Worm (Caenorhabditis elegans) whole organism, young adult: Measurements from ENCODE around the gene F59A6.12.
A peak's percentile ranks its signal among the peaks of the same experiment; 100 is the strongest.

Experiments
- B0019.2 ChIP-seq: fragments of 200-800 bp; sonication (Bioruptor generic); conservative IDR thresholded peaks from 2 replicates; pipeline ENCODE4 v1.3.6; 2022; ENCODE audit warnings: missing genetic modification reagents, missing genetic modification characterization, missing compliant biosample characterization
- B0035.1 ChIP-seq: sonication (generic microtip); optimal IDR thresholded peaks from 2 replicates; lab custom pipeline; 2016; ENCODE audit warnings: missing genetic modification characterization, mild to moderate bottlenecking, missing compliant biosample characterization, missing genotype, missing genetic modification reagents
- C17E4.6 ChIP-seq: fragments of 200-800 bp; sonication (Bioruptor generic); IDR thresholded peaks from 2 replicates; pipeline ENCODE4 v1.3.6; 2022; ENCODE audit warnings: missing genetic modification reagents, missing genetic modification characterization, missing compliant biosample characterization
- F10E7.11 ChIP-seq: sonication (generic microtip); optimal IDR thresholded peaks from 2 replicates; lab custom pipeline; 2017; ENCODE audit warnings: mild to moderate bottlenecking, missing genetic modification characterization, moderate library complexity, missing compliant biosample characterization
- F22D6.2 ChIP-seq: sonication (generic microtip); optimal IDR thresholded peaks from 2 replicates; lab custom pipeline; 2016; ENCODE audit warnings: mild to moderate bottlenecking, missing genetic modification characterization, missing compliant biosample characterization
- F37B4.10 ChIP-seq: fragments of 200-800 bp; sonication (Bioruptor generic); IDR thresholded peaks from 2 replicates; pipeline ENCODE4 v1.3.6; 2022; ENCODE audit warnings: missing genetic modification characterization, missing compliant biosample characterization
- F49E8.2 ChIP-seq: sonication (generic microtip); optimal IDR thresholded peaks from 3 replicates; lab custom pipeline; 2017; ENCODE audit warnings: missing genetic modification characterization, mild to moderate bottlenecking, missing compliant biosample characterization, antibody characterized with exemption, moderate library complexity; ENCODE audit not compliant: insufficient read depth
- F52B5.7 ChIP-seq: sonication (generic microtip); optimal IDR thresholded peaks from 2 replicates; lab custom pipeline; 2016; ENCODE audit warnings: mild to moderate bottlenecking, missing genetic modification characterization, missing compliant biosample characterization
- F55B11.4 ChIP-seq: sonication (generic microtip); optimal IDR thresholded peaks from 2 replicates; lab custom pipeline; 2016; ENCODE audit warnings: missing compliant biosample characterization, missing genetic modification characterization, borderline replicate concordance; ENCODE audit not compliant: insufficient read depth
- Y56A3A.18 ChIP-seq: fragments of 200-800 bp; sonication (Bioruptor generic); IDR thresholded peaks from 2 replicates; pipeline ENCODE4 v1.3.6; 2022; ENCODE audit warnings: missing genetic modification reagents, missing genetic modification characterization, missing compliant biosample characterization
- Y67H2A.10 ChIP-seq: fragments of 200-800 bp; sonication (Bioruptor generic); conservative IDR thresholded peaks from 2 replicates; pipeline ENCODE4 v1.3.6; 2022; ENCODE audit warnings: missing genetic modification reagents, missing genetic modification characterization, missing compliant biosample characterization
- Y79H2A.3 ChIP-seq: fragments of 200-800 bp; sonication (Bioruptor generic); conservative IDR thresholded peaks from 2 replicates; pipeline ENCODE4 v1.3.6; 2022; ENCODE audit warnings: missing genetic modification reagents, missing genetic modification characterization, missing compliant biosample characterization
- bed-1 ChIP-seq: fragments of 200-800 bp; sonication (Bioruptor generic); IDR thresholded peaks from 2 replicates; pipeline ENCODE4 v1.3.6; 2022; ENCODE audit warnings: missing genetic modification reagents, missing genetic modification characterization, missing compliant biosample characterization
- cebp-1 ChIP-seq, 2 experiments: fragments of 200-800 bp in 1 of 2; sonication (Bioruptor generic) in 1 of 2; sonication (generic microtip) in 1 of 2; IDR thresholded peaks in 1 of 2; optimal IDR thresholded peaks in 1 of 2; 2 replicates each; pipeline versions ENCODE4 v1.3.6 to Lab custom; 2017 to 2022; ENCODE audit warnings: missing compliant biosample characterization in 2 of 2, missing genetic modification characterization in 2 of 2, mild to moderate bottlenecking in 1 of 2, missing genetic modification reagents in 1 of 2, moderate library complexity in 1 of 2
- ceh-100 ChIP-seq: fragments of 200-800 bp; sonication (Bioruptor generic); IDR thresholded peaks from 2 replicates; pipeline ENCODE4 v1.3.6; 2022; ENCODE audit warnings: missing genetic modification reagents, missing genetic modification characterization, missing compliant biosample characterization
- dox-1 ChIP-seq: fragments of 200-800 bp; sonication (Bioruptor generic); IDR thresholded peaks from 2 replicates; pipeline ENCODE4 v1.3.6; 2022; ENCODE audit warnings: missing genetic modification reagents, missing genetic modification characterization, missing compliant biosample characterization
- egl-18 ChIP-seq: fragments of 200-800 bp; sonication (Bioruptor generic); IDR thresholded peaks from 2 replicates; pipeline ENCODE4 v1.3.6; 2022; ENCODE audit warnings: missing genetic modification reagents, missing genetic modification characterization, missing compliant biosample characterization
- egl-44 ChIP-seq: fragments of 200-800 bp; sonication (Bioruptor generic); IDR thresholded peaks from 2 replicates; pipeline ENCODE4 v1.3.6; 2022; ENCODE audit warnings: missing genetic modification reagents, missing genetic modification characterization, missing compliant biosample characterization
- egrh-3 ChIP-seq: fragments of 200-800 bp; sonication (Bioruptor generic); IDR thresholded peaks from 2 replicates; pipeline ENCODE4 v1.3.6; 2022; ENCODE audit warnings: missing genetic modification reagents, missing genetic modification characterization, missing compliant biosample characterization
- ekl-4 ChIP-seq: fragments of 200-800 bp; sonication (Bioruptor generic); IDR thresholded peaks from 2 replicates; pipeline ENCODE4 v1.3.6; 2022; ENCODE audit warnings: missing genetic modification reagents, missing genetic modification characterization, missing compliant biosample characterization
- ets-4 ChIP-seq: fragments of 200-800 bp; sonication (Bioruptor generic); optimal IDR thresholded peaks from 2 replicates; lab custom pipeline; 2018; ENCODE audit warnings: mild to moderate bottlenecking, missing genetic modification characterization, missing compliant biosample characterization
- hlh-26 ChIP-seq: fragments of 200-800 bp; sonication (Bioruptor generic); conservative IDR thresholded peaks from 2 replicates; pipeline ENCODE4 v1.3.6; 2022; ENCODE audit warnings: missing genetic modification reagents, missing genetic modification characterization, missing compliant biosample characterization
- hsf-1 ChIP-seq: fragments of 200-800 bp; sonication (Bioruptor generic); IDR thresholded peaks from 2 replicates; pipeline ENCODE4 v1.3.6; 2022; ENCODE audit warnings: missing genetic modification reagents, missing genetic modification characterization, missing compliant biosample characterization
- let-526 ChIP-seq: fragments of 200-800 bp; sonication (Bioruptor generic); IDR thresholded peaks from 2 replicates; pipeline ENCODE4 v1.3.6; 2022; ENCODE audit warnings: missing genetic modification reagents, missing genetic modification characterization, missing compliant biosample characterization
- lin-26 ChIP-seq: fragments of 200-800 bp; sonication (Bioruptor generic); IDR thresholded peaks from 2 replicates; pipeline ENCODE4 v1.3.6; 2022; ENCODE audit warnings: missing genetic modification reagents, missing genetic modification characterization, missing compliant biosample characterization
- lin-40 ChIP-seq: sonication (generic microtip); optimal IDR thresholded peaks from 2 replicates; lab custom pipeline; 2016; ENCODE audit warnings: missing genetic modification characterization, mild to moderate bottlenecking, missing compliant biosample characterization, missing genotype, missing genetic modification reagents
- lir-1 ChIP-seq: fragments of 200-800 bp; sonication (Bioruptor generic); conservative IDR thresholded peaks from 2 replicates; pipeline ENCODE4 v1.3.6; 2022; ENCODE audit warnings: missing genetic modification reagents, missing genetic modification characterization, missing compliant biosample characterization
- lsl-1 ChIP-seq: fragments of 200-800 bp; sonication (Bioruptor generic); optimal IDR thresholded peaks from 2 replicates; lab custom pipeline; 2018; ENCODE audit warnings: mild to moderate bottlenecking, missing genetic modification characterization, moderate library complexity, missing compliant biosample characterization
- madf-10 ChIP-seq: sonication (generic microtip); optimal IDR thresholded peaks from 2 replicates; lab custom pipeline; 2016; ENCODE audit warnings: mild to moderate bottlenecking, missing genetic modification characterization, missing compliant biosample characterization
- madf-6 ChIP-seq: fragments of 200-800 bp; sonication (Bioruptor generic); IDR thresholded peaks from 2 replicates; pipeline ENCODE4 v1.3.6; 2022; ENCODE audit warnings: missing genetic modification reagents, missing genetic modification characterization, missing compliant biosample characterization
- mel-28 ChIP-seq: sonication (generic microtip); optimal IDR thresholded peaks from 2 replicates; lab custom pipeline; 2016; ENCODE audit warnings: borderline replicate concordance, mild to moderate bottlenecking, missing genetic modification characterization, missing compliant biosample characterization
- mxl-1 ChIP-seq: sonication (generic microtip); optimal IDR thresholded peaks from 2 replicates; lab custom pipeline; 2016; ENCODE audit warnings: missing genetic modification characterization, missing compliant biosample characterization
- nfya-1 ChIP-seq: sonication (generic microtip); optimal IDR thresholded peaks from 2 replicates; lab custom pipeline; 2017; ENCODE audit warnings: antibody characterized with exemption, missing compliant biosample characterization, missing genetic modification characterization, borderline replicate concordance; ENCODE audit not compliant: insufficient read depth
- nhr-27 ChIP-seq: fragments of 200-800 bp; sonication (Bioruptor generic); optimal IDR thresholded peaks from 2 replicates; lab custom pipeline; 2018; ENCODE audit warnings: mild to moderate bottlenecking, missing genetic modification characterization, moderate library complexity, missing compliant biosample characterization
- nhr-80 ChIP-seq: sonication (generic microtip); optimal IDR thresholded peaks from 2 replicates; lab custom pipeline; 2016; ENCODE audit warnings: missing genetic modification characterization, missing compliant biosample characterization
- nhr-90 ChIP-seq: sonication (generic microtip); optimal IDR thresholded peaks from 2 replicates; lab custom pipeline; 2016; ENCODE audit warnings: missing genotype, mild to moderate bottlenecking, missing genetic modification characterization, missing compliant biosample characterization
- rec-8 ChIP-seq, 2 experiments: sonication (generic microtip); optimal IDR thresholded peaks; 2 replicates each; lab custom pipeline; 2016; ENCODE audit warnings: mild to moderate bottlenecking in 2 of 2, missing genetic modification characterization in 2 of 2, missing genetic modification reagents in 2 of 2, missing genotype in 2 of 2, missing biosample characterization in 1 of 2, missing compliant biosample characterization in 1 of 2, moderate library complexity in 1 of 2
- snpc-1.1 ChIP-seq: sonication (generic microtip); optimal IDR thresholded peaks from 2 replicates; lab custom pipeline; 2017; ENCODE audit warnings: missing genetic modification characterization, mild to moderate bottlenecking, missing compliant biosample characterization, antibody characterized with exemption, moderate library complexity, missing genotype, missing genetic modification reagents; ENCODE audit not compliant: insufficient read depth
- snpc-1.3 ChIP-seq: sonication (generic microtip); optimal IDR thresholded peaks from 2 replicates; lab custom pipeline; 2017; ENCODE audit warnings: missing genetic modification characterization, mild to moderate bottlenecking, missing compliant biosample characterization, antibody characterized with exemption, moderate library complexity, missing genotype, missing genetic modification reagents; ENCODE audit not compliant: insufficient read depth
- snpc-3.4 ChIP-seq: sonication (generic microtip); optimal IDR thresholded peaks from 2 replicates; lab custom pipeline; 2017; ENCODE audit warnings: missing genetic modification characterization, mild to moderate bottlenecking, missing compliant biosample characterization, antibody characterized with exemption, moderate library complexity, missing genotype, missing genetic modification reagents
- snpc-4 ChIP-seq, 5 experiments: fragments of 150-350 bp in 1 of 5; sonication (generic microtip) in 4 of 5; optimal IDR thresholded peaks; 2 replicates each; lab custom pipeline; 2014 to 2018; ENCODE audit warnings: missing genetic modification characterization in 5 of 5, missing biosample characterization in 3 of 5, antibody characterized with exemption in 2 of 5, mild to moderate bottlenecking in 2 of 5, missing compliant biosample characterization in 2 of 5, missing genotype in 2 of 5, moderate library complexity in 2 of 5, missing genetic modification reagents in 1 of 5
- somi-1 ChIP-seq: fragments of 200-800 bp; sonication (Bioruptor generic); optimal IDR thresholded peaks from 2 replicates; lab custom pipeline; 2018; ENCODE audit warnings: mild to moderate bottlenecking, missing genetic modification characterization, missing compliant biosample characterization
- tbp1 ChIP-seq: fragments of 200-800 bp; sonication (Bioruptor generic); optimal IDR thresholded peaks from 2 replicates; lab custom pipeline; 2018; ENCODE audit warnings: mild to moderate bottlenecking, missing genetic modification characterization, missing compliant biosample characterization
- zim-3 ChIP-seq: sonication (generic microtip); optimal IDR thresholded peaks from 2 replicates; lab custom pipeline; 2017; ENCODE audit warnings: mild to moderate bottlenecking, missing genetic modification characterization, moderate library complexity, missing compliant biosample characterization
- ztf-18 ChIP-seq: sonication (generic microtip); optimal IDR thresholded peaks from 2 replicates; lab custom pipeline; 2016; ENCODE audit warnings: missing genotype, mild to moderate bottlenecking, missing genetic modification characterization, missing compliant biosample characterization
- ztf-25 ChIP-seq: fragments of 200-800 bp; sonication (Bioruptor generic); IDR thresholded peaks from 2 replicates; pipeline ENCODE4 v1.3.6; 2022; ENCODE audit warnings: missing genetic modification reagents, missing genetic modification characterization, missing compliant biosample characterization

Gene F59A6.12

ce11 chrII:5056254-5056653, 44.4 kb upstream of the F59A6.12 start (continued):
- TF ChIP-seq egrh-3, result no peak
- TF ChIP-seq ztf-25 (GFP tag; lab: Robert Waterston, UW), result no peak
- no peak for TF ChIP-seq let-526 (GFP tag; lab: Robert Waterston, UW)
- no peak for TF ChIP-seq dox-1
- no peak for TF ChIP-seq nhr-27
- TF ChIP-seq hsf-1 (GFP tag; lab: Robert Waterston, UW), result peak; percentile 65; the same call in 1 of the 2 replicates
- TF ChIP-seq F49E8.2 (tag; lab: Kevin White, UChicago), result no peak
- peak; percentile 77; the same call in 1 of the 2 replicates for TF ChIP-seq ekl-4
- no peak for TF ChIP-seq nhr-80 (tag; lab: Kevin White, UChicago)
- no peak for TF ChIP-seq mxl-1 (tag; lab: Kevin White, UChicago)
- TF ChIP-seq madf-6 (GFP tag; lab: Robert Waterston, UW), result peak; percentile 53
- TF ChIP-seq bed-1 (GFP tag; lab: Robert Waterston, UW), result no peak
- no peak for TF ChIP-seq nfya-1 (tag; lab: Kevin White, UChicago)
- TF ChIP-seq lsl-1 (GFP tag; lab: Kevin White, UChicago), result peak; percentile 34
- no peak for TF ChIP-seq snpc-4 (GFP tag; optimal IDR thresholded peaks at IDR 0.05; lab: Kevin White, UChicago)
- TF ChIP-seq snpc-4 (tag; optimal IDR thresholded peaks at IDR 0.05; lab: Kevin White, UChicago), result peak in 1 of 4 experiments; percentile 73
- TF ChIP-seq tbp1 (GFP tag; lab: Kevin White, UChicago), result no peak
- no peak for TF ChIP-seq nhr-90 (tag; lab: Kevin White, UChicago)
- no peak for TF ChIP-seq F52B5.7 (tag; lab: Kevin White, UChicago)
- TF ChIP-seq B0035.1, result no peak
- TF ChIP-seq snpc-1.3 (tag; lab: Kevin White, UChicago), result no peak
- no peak for TF ChIP-seq egl-44
- 0 out of 2 replicates have a peak, but pooled peaks have one; percentile 13 for TF ChIP-seq lin-26
- TF ChIP-seq ceh-100 (GFP tag; lab: Robert Waterston, UW), result no peak
- TF ChIP-seq hlh-26 (GFP tag; lab: Robert Waterston, UW), result no peak
- TF ChIP-seq Y79H2A.3 (GFP tag; lab: Robert Waterston, UW), result no peak
- TF ChIP-seq snpc-1.1, result no peak
- no peak for TF ChIP-seq zim-3 (tag; lab: Kevin White, UChicago)
- TF ChIP-seq F55B11.4 (tag; lab: Kevin White, UChicago), result no peak
- no peak for TF ChIP-seq mel-28 (tag; lab: Kevin White, UChicago)
- TF ChIP-seq Y67H2A.10, result no peak
- no peak for TF ChIP-seq F22D6.2 (tag; lab: Kevin White, UChicago)
- TF ChIP-seq cebp-1 (GFP tag; IDR thresholded peaks at IDR 0.05; lab: Robert Waterston, UW), result no peak
- TF ChIP-seq cebp-1 (tag; optimal IDR thresholded peaks at IDR 0.05; lab: Kevin White, UChicago), result no peak
- TF ChIP-seq C17E4.6 (GFP tag; lab: Robert Waterston, UW), result no peak
- no peak for TF ChIP-seq Y56A3A.18 (GFP tag; lab: Robert Waterston, UW)
- no peak for TF ChIP-seq snpc-3.4 (tag; lab: Kevin White, UChicago)
- no peak for TF ChIP-seq somi-1
- TF ChIP-seq lir-1 (GFP tag; lab: Robert Waterston, UW), result 0 out of 2 replicates have a peak, but pooled peaks have one; percentile 8
- no peak for TF ChIP-seq egl-18
- TF ChIP-seq ets-4, result no peak
- no peak for TF ChIP-seq madf-10 (tag; lab: Kevin White, UChicago)
- no peak for TF ChIP-seq B0019.2 (GFP tag; lab: Robert Waterston, UW)
- no peak for TF ChIP-seq F37B4.10 (GFP tag; lab: Robert Waterston, UW)
- no peak for TF ChIP-seq rec-8 (tag; optimal IDR thresholded peaks at IDR 0.05; lab: Kevin White, UChicago)
- no peak for TF ChIP-seq F10E7.11 (tag; lab: Kevin White, UChicago)
- TF ChIP-seq lin-40 (tag; lab: Kevin White, UChicago), result no peak
- no peak for TF ChIP-seq ztf-18
